Fruit fly (Drosophila melanogaster) whole organism, adult: ENCODE data around the gene CG14329.

Experiments
- CG11617 ChIP-seq: fragments of 200-800 bp; sonication (Bioruptor generic); optimal IDR thresholded peaks from 2 replicates; lab custom pipeline; 2017; ENCODE audit warnings: mild to moderate bottlenecking, missing biosample characterization, missing genetic modification reagents, missing genetic modification characterization
- CG12768 ChIP-seq: fragments of 200-800 bp; sonication (Bioruptor generic); optimal IDR thresholded peaks from 2 replicates; lab custom pipeline; 2017; ENCODE audit warnings: missing biosample characterization, missing genetic modification characterization, mild to moderate bottlenecking, moderate library complexity, missing genetic modification reagents
- CG14711 ChIP-seq: fragments of 200-800 bp; sonication (Bioruptor generic); optimal IDR thresholded peaks from 2 replicates; lab custom pipeline; 2018; ENCODE audit warnings: missing biosample characterization, mild to moderate bottlenecking, missing genetic modification characterization, moderate library complexity
- CG1620 ChIP-seq: fragments of 200-800 bp; sonication (Bioruptor generic); optimal IDR thresholded peaks from 2 replicates; lab custom pipeline; 2016; ENCODE audit warnings: missing biosample characterization, missing genetic modification characterization
- CG33017 ChIP-seq: fragments of 200-800 bp; sonication (Bioruptor generic); optimal IDR thresholded peaks from 2 replicates; lab custom pipeline; 2018; ENCODE audit warnings: missing biosample characterization, mild to moderate bottlenecking, missing genetic modification characterization, moderate library complexity
- CG5204 ChIP-seq: fragments of 200-800 bp; sonication (Bioruptor generic); optimal IDR thresholded peaks from 2 replicates; lab custom pipeline; 2016; ENCODE audit warnings: missing biosample characterization, missing genetic modification characterization
- CG7045 ChIP-seq: fragments of 200-800 bp; sonication (Bioruptor generic); optimal IDR thresholded peaks from 2 replicates; lab custom pipeline; 2017; ENCODE audit warnings: missing biosample characterization, mild to moderate bottlenecking, missing genetic modification characterization
- CG7101 ChIP-seq: fragments of 200-800 bp; sonication (Bioruptor generic); optimal IDR thresholded peaks from 2 replicates; lab custom pipeline; 2018; ENCODE audit warnings: missing biosample characterization, mild to moderate bottlenecking, missing genetic modification characterization, moderate library complexity
- Clk ChIP-seq: fragments of 200-800 bp; sonication (Bioruptor generic); optimal IDR thresholded peaks from 2 replicates; lab custom pipeline; 2017; ENCODE audit warnings: missing biosample characterization, missing genetic modification characterization
- Crg-1 ChIP-seq: fragments of 200-800 bp; sonication (Bioruptor generic); optimal IDR thresholded peaks from 2 replicates; lab custom pipeline; 2016; ENCODE audit warnings: missing biosample characterization, missing genetic modification characterization
- Hr96 ChIP-seq: fragments of 200-800 bp; sonication (Bioruptor generic); optimal IDR thresholded peaks from 2 replicates; lab custom pipeline; 2016; ENCODE audit warnings: missing biosample characterization, missing genetic modification characterization
- Mnt ChIP-seq: fragments of 200-800 bp; sonication (Bioruptor generic); optimal IDR thresholded peaks from 2 replicates; lab custom pipeline; 2016; ENCODE audit warnings: missing biosample characterization, mild to moderate bottlenecking, missing genetic modification characterization
- bab1 ChIP-seq: fragments of 200-800 bp; sonication (Bioruptor generic); optimal IDR thresholded peaks from 3 replicates; lab custom pipeline; 2019; ENCODE audit warnings: missing biosample characterization, mild to moderate bottlenecking, missing genetic modification characterization, moderate library complexity
- cic ChIP-seq: fragments of 200-800 bp; sonication (Bioruptor generic); optimal IDR thresholded peaks from 2 replicates; lab custom pipeline; 2017; ENCODE audit warnings: missing biosample characterization, mild to moderate bottlenecking, missing genetic modification characterization, moderate library complexity
- cnc ChIP-seq, 2 experiments: fragments of >200 bp; optimal IDR thresholded peaks; 2 replicates each; lab custom pipeline; 2017
- kay ChIP-seq: fragments of 200-800 bp; sonication (Bioruptor generic); peaks from one replicate; lab custom pipeline; 2016; ENCODE audit warnings: missing biosample characterization, missing genetic modification characterization, borderline replicate concordance
- ovo ChIP-seq: fragments of 200-800 bp; sonication (Bioruptor generic); optimal IDR thresholded peaks from 2 replicates; lab custom pipeline; 2016; ENCODE audit warnings: missing biosample characterization, missing genetic modification characterization
- pad ChIP-seq: fragments of 200-800 bp; sonication (Bioruptor generic); optimal IDR thresholded peaks from 3 replicates; lab custom pipeline; 2017; ENCODE audit warnings: missing biosample characterization, missing genetic modification characterization, mild to moderate bottlenecking, moderate library complexity, missing genetic modification reagents
- tj ChIP-seq: fragments of 200-800 bp; sonication (Bioruptor generic); optimal IDR thresholded peaks from 3 replicates; lab custom pipeline; 2017; ENCODE audit warnings: missing biosample characterization, mild to moderate bottlenecking, missing genetic modification characterization, moderate library complexity
- toe ChIP-seq: fragments of 200-800 bp; sonication (Bioruptor generic); optimal IDR thresholded peaks from 2 replicates; lab custom pipeline; 2016; ENCODE audit warnings: missing biosample characterization, missing genetic modification characterization

CG14329 gene

dm6 chr3R:17588805-17589204 lies 20.4 kb upstream of the CG14329 start:
- TF ChIP-seq CG14711 (tag; lab: Kevin White, UChicago) (no peak), Hr96 (GFP tag; lab: Kevin White, UChicago) (no peak), Clk (GFP tag; lab: Kevin White, UChicago) (no peak), cnc (optimal IDR thresholded peaks at IDR 0.05; lab: Kevin White, UChicago) (no peak), tj (no peak), CG11617 (GFP tag; lab: Kevin White, UChicago) (no peak), CG1620 (GFP tag; lab: Kevin White, UChicago) (no peak), Mnt (GFP tag; lab: Kevin White, UChicago) (no peak), toe (no peak), CG7045 (GFP tag; lab: Kevin White, UChicago) (no peak), kay (GFP tag; lab: Kevin White, UChicago) (no peak), CG7101 (tag; lab: Kevin White, UChicago) (no peak), CG33017 (tag; lab: Kevin White, UChicago) (no peak), ovo (no peak), pad (GFP tag; lab: Kevin White, UChicago) (no peak), Crg-1 (GFP tag; lab: Kevin White, UChicago) (no peak)

dm6 chr3R:17591831-17592230 lies 17.3 kb upstream of the CG14329 start:
- TF ChIP-seq tj (no peak), CG5204 (GFP tag; lab: Kevin White, UChicago) (no peak), toe (no peak), CG33017 (tag; lab: Kevin White, UChicago) (no peak), Crg-1 (GFP tag; lab: Kevin White, UChicago) (no peak), Clk (GFP tag; lab: Kevin White, UChicago) (no peak), CG1620 (GFP tag; lab: Kevin White, UChicago) (no peak), Mnt (GFP tag; lab: Kevin White, UChicago) (no peak), CG12768 (GFP tag; lab: Kevin White, UChicago) (no peak), CG11617 (GFP tag; lab: Kevin White, UChicago) (no peak), CG7045 (GFP tag; lab: Kevin White, UChicago) (no peak), cic (GFP tag; lab: Kevin White, UChicago) (no peak), CG7101 (tag; lab: Kevin White, UChicago) (no peak), Hr96 (GFP tag; lab: Kevin White, UChicago) (no peak), CG14711 (tag; lab: Kevin White, UChicago) (no peak), pad (GFP tag; lab: Kevin White, UChicago) (no peak), ovo (no peak), kay (GFP tag; lab: Kevin White, UChicago) (no peak), cnc (optimal IDR thresholded peaks at IDR 0.05; lab: Kevin White, UChicago) (no peak)

dm6 chr3R:17593470-17593869 lies 15.7 kb upstream of the CG14329 start:
- no peak for TF ChIP-seq toe
- TF ChIP-seq ovo, result no peak
- TF ChIP-seq CG7101 (tag; lab: Kevin White, UChicago), result no peak
- TF ChIP-seq pad (GFP tag; lab: Kevin White, UChicago), result no peak
- no peak for TF ChIP-seq CG5204 (GFP tag; lab: Kevin White, UChicago)
- no peak for TF ChIP-seq Clk (GFP tag; lab: Kevin White, UChicago)
- no peak for TF ChIP-seq CG7045 (GFP tag; lab: Kevin White, UChicago)
- no peak for TF ChIP-seq CG11617 (GFP tag; lab: Kevin White, UChicago)
- no peak for TF ChIP-seq tj
- no peak for TF ChIP-seq cic (GFP tag; lab: Kevin White, UChicago)

dm6 chr3R:17594086-17594485 lies 15.1 kb upstream of the CG14329 start, which contains the start of gene Sgs5bis:
Gene Sgs5bis (plus strand): TSS chr3R:17594386.
- TF ChIP-seq kay (GFP tag; lab: Kevin White, UChicago) (no peak), tj (no peak), Mnt (GFP tag; lab: Kevin White, UChicago) (no peak), CG7101 (tag; lab: Kevin White, UChicago) (no peak), cic (GFP tag; lab: Kevin White, UChicago) (no peak), toe (no peak), CG14711 (tag; lab: Kevin White, UChicago) (no peak), CG12768 (GFP tag; lab: Kevin White, UChicago) (no peak), Hr96 (GFP tag; lab: Kevin White, UChicago) (no peak)

dm6 chr3R:17595084-17595483 lies 14.1 kb upstream of the CG14329 start, which contains the start of gene Sgs5:
Gene Sgs5 (plus strand): TSS chr3R:17595362.
- TF ChIP-seq CG5204 (GFP tag; lab: Kevin White, UChicago), result no peak
- TF ChIP-seq Mnt (GFP tag; lab: Kevin White, UChicago), result no peak
- no peak for TF ChIP-seq cnc (optimal IDR thresholded peaks at IDR 0.05; lab: Kevin White, UChicago)
- TF ChIP-seq CG12768 (GFP tag; lab: Kevin White, UChicago), result no peak
- TF ChIP-seq pad (GFP tag; lab: Kevin White, UChicago), result no peak
- TF ChIP-seq CG7045 (GFP tag; lab: Kevin White, UChicago), result no peak
- no peak for TF ChIP-seq bab1 (GFP tag; lab: Kevin White, UChicago)
- TF ChIP-seq cic (GFP tag; lab: Kevin White, UChicago), result no peak
- TF ChIP-seq Hr96 (GFP tag; lab: Kevin White, UChicago), result no peak
- TF ChIP-seq kay (GFP tag; lab: Kevin White, UChicago), result no peak
- TF ChIP-seq Crg-1 (GFP tag; lab: Kevin White, UChicago), result no peak
- TF ChIP-seq CG33017 (tag; lab: Kevin White, UChicago), result no peak
- TF ChIP-seq toe, result no peak
- TF ChIP-seq ovo, result no peak
- TF ChIP-seq CG7101 (tag; lab: Kevin White, UChicago), result no peak
- TF ChIP-seq CG14711 (tag; lab: Kevin White, UChicago), result no peak
- no peak for TF ChIP-seq CG1620 (GFP tag; lab: Kevin White, UChicago)
- no peak for TF ChIP-seq Clk (GFP tag; lab: Kevin White, UChicago)
- no peak for TF ChIP-seq tj

- TF ChIP-seq Mnt (GFP tag; lab: Kevin White, UChicago) (no peak), CG14711 (tag; lab: Kevin White, UChicago) (no peak), Clk (GFP tag; lab: Kevin White, UChicago) (no peak), cic (GFP tag; lab: Kevin White, UChicago) (no peak)
Observed at dm6 chr3R:17596236-17596635, 12.9 kb upstream of the CG14329 start, which contains the start of gene CG7606. Gene CG7606 (plus strand): TSS chr3R:17596536.
